Fruit fly (Drosophila melanogaster) whole organism, adult: Measurements from ENCODE around the gene Mst89B.

ENCODE experiments used
- CG1620 ChIP-seq: fragments of 200-800 bp; sonication (Bioruptor generic); optimal IDR thresholded peaks from 2 replicates; lab custom pipeline; 2016; ENCODE audit warnings: missing biosample characterization, missing genetic modification characterization
- Crg-1 ChIP-seq: fragments of 200-800 bp; sonication (Bioruptor generic); optimal IDR thresholded peaks from 2 replicates; lab custom pipeline; 2016; ENCODE audit warnings: missing biosample characterization, missing genetic modification characterization
- Hr96 ChIP-seq: fragments of 200-800 bp; sonication (Bioruptor generic); optimal IDR thresholded peaks from 2 replicates; lab custom pipeline; 2016; ENCODE audit warnings: missing biosample characterization, missing genetic modification characterization
- cnc ChIP-seq, 2 experiments: fragments of >200 bp; optimal IDR thresholded peaks; 2 replicates each; lab custom pipeline; 2017
- kay ChIP-seq: fragments of 200-800 bp; sonication (Bioruptor generic); peaks from one replicate; lab custom pipeline; 2016; ENCODE audit warnings: missing biosample characterization, missing genetic modification characterization, borderline replicate concordance

DNA sequence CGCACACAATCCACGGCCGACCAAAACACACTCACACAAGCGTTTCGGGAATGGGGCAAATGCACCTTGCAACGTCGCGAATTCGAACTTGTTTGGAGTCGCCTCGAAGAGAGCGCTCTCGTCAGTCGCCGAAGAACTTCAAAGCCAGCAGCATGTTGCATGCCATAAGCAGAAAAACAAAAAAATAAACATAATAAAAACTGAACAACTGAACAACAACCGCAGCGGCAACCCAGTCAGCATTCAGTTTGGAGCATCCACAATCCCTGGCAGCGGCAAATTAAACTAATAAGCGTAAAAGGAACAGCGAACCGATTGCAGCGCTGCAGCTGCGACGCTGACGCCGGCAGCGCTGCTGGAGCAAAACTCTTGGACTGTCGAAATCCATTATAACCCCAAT is 34.2 kb upstream of the Mst89B start:
- TF ChIP-seq Crg-1 (GFP tag; lab: Kevin White, UChicago) (no peak), kay (GFP tag; lab: Kevin White, UChicago) (no peak), CG1620 (GFP tag; lab: Kevin White, UChicago) (no peak), cnc (optimal IDR thresholded peaks at IDR 0.05; lab: Kevin White, UChicago) (no peak), Hr96 (no peak)
